Worm (Caenorhabditis elegans): ENCODE measurements around the gene csn-6.

The csn-6 gene

DNA sequence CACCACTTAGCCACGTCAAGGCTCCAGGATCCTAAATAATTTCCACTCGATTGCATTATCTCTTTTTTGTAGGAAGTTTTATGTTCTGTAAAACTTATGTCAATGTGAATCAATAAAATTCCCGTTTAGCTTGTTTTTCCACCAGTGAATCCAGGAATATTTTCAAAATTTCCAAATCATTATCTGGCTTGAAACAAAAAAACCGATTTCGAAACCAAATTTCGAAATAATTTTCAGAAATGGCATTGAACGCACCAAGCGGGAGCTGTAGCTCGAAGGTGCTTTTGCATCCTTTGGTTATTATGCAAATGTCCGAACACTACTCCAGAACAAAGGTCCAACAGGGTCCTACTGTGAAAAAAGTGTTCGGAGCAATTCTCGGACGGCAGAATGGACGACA is at the start of gene csn-6:
TSS of gene csn-6 (plus strand) at position 234 of the 400 bp plus-strand sequence.
- TF ChIP-seq aly-1 (tag; optimal IDR thresholded peaks at IDR 0.05) = no peak
- TF ChIP-seq sea-1 (GFP tag; conservative IDR thresholded peaks at IDR 0.05) = no peak
- TF ChIP-seq ets-7 (tag; optimal IDR thresholded peaks at IDR 0.05) = no peak
- no peak for TF ChIP-seq tbx-11 (GFP tag; IDR thresholded peaks at IDR 0.05)
- TF ChIP-seq F13C5.2 (tag; optimal IDR thresholded peaks at IDR 0.05) = no peak
- no peak for TF ChIP-seq tbx-37 (GFP tag; conservative IDR thresholded peaks at IDR 0.05)
- no peak for TF ChIP-seq ceh-36 (tag; optimal IDR thresholded peaks at IDR 0.05)
- TF ChIP-seq pes-1 (GFP tag; IDR thresholded peaks at IDR 0.05) = no peak
- no peak for TF ChIP-seq scrt-1 (GFP tag; IDR thresholded peaks at IDR 0.05)
- no peak for TF ChIP-seq ceh-13 (GFP tag; optimal IDR thresholded peaks at IDR 0.05)
- no peak for TF ChIP-seq B0310.2 (tag; optimal IDR thresholded peaks at IDR 0.05)
- no peak for TF ChIP-seq hnd-1 (tag; optimal IDR thresholded peaks at IDR 0.05)
- no peak for TF ChIP-seq ama-1 (optimal IDR thresholded peaks at IDR 0.05)

DNA sequence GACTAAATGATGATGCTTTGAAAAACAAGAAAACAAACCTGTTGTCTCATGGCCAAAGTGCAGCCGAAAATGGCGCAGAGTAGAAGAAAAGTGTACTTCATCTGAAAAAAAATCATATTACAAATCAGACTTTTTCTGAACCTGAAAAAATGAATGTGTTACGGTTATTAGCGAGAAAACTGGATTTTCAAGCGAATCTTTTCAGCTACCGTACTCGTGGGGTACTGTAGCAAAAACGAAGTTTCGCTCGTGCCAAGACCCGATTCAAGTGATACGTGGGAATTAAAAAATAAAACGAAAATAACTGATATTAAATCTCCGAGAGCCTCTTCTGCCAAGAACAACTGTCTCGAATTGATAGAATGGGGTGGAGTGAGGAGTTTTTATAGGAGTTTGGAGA is 48.4 kb upstream of the csn-6 start, which contains the start of gene ttr-51:
TSS of gene ttr-51 (minus strand) at position 101 of the 400 bp plus-strand sequence.
- TF ChIP-seq tbx-37 (GFP tag; conservative IDR thresholded peaks at IDR 0.05) = no peak
- TF ChIP-seq hmg-4 (GFP tag; optimal IDR thresholded peaks at IDR 0.05) = no peak
- no peak for TF ChIP-seq ceh-13 (GFP tag; optimal IDR thresholded peaks at IDR 0.05)
- TF ChIP-seq scrt-1 (GFP tag; IDR thresholded peaks at IDR 0.05) = no peak
- no peak for TF ChIP-seq hnd-1 (tag; optimal IDR thresholded peaks at IDR 0.05)
- TF ChIP-seq hmbx-1 (tag; optimal IDR thresholded peaks at IDR 0.05) = no peak
- no peak for TF ChIP-seq F13C5.2 (tag; optimal IDR thresholded peaks at IDR 0.05)
- TF ChIP-seq ama-1 (optimal IDR thresholded peaks at IDR 0.05) = no peak
- TF ChIP-seq ceh-36 (tag; optimal IDR thresholded peaks at IDR 0.05) = no peak
- TF ChIP-seq tbx-11 (GFP tag; IDR thresholded peaks at IDR 0.05) = no peak
- TF ChIP-seq pes-1 (GFP tag; IDR thresholded peaks at IDR 0.05) = no peak
- TF ChIP-seq aly-1 (tag; optimal IDR thresholded peaks at IDR 0.05) = no peak
- no peak for TF ChIP-seq sea-1 (GFP tag; conservative IDR thresholded peaks at IDR 0.05)
- no peak for TF ChIP-seq tra-4 (tag; optimal IDR thresholded peaks at IDR 0.05)
- no peak for TF ChIP-seq flt-1 (GFP tag; IDR thresholded peaks at IDR 0.05)
- no peak for TF ChIP-seq ets-7 (tag; optimal IDR thresholded peaks at IDR 0.05)
- TF ChIP-seq B0310.2 (tag; optimal IDR thresholded peaks at IDR 0.05) = no peak

DNA sequence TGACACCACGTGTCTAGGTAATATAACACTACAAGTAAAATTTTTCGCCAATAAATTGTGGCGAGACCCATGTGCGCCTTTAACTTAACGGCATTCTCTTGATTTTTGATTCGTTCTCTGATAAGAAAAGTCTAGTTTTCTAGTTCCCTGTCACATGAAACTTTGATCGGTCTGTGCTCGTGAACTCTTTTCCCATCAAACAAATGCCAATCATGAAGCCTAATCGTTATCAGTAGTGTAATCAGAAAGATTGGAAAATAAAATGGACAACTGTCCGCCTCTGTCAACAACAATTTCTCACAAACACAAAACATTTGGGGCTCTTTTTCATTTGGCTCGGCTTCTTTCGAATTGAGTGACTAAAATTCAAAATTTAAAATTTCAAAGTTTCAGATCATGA is 46.8 kb upstream of the csn-6 start, which contains the start of gene ttr-45:
TSS of gene ttr-45 (plus strand) at position 385 of the 400 bp plus-strand sequence.
- TF ChIP-seq pes-1 (GFP tag; IDR thresholded peaks at IDR 0.05) = no peak
- TF ChIP-seq hmg-4 (GFP tag; optimal IDR thresholded peaks at IDR 0.05) = no peak
- TF ChIP-seq scrt-1 (GFP tag; IDR thresholded peaks at IDR 0.05) = no peak
- no peak for TF ChIP-seq F13C5.2 (tag; optimal IDR thresholded peaks at IDR 0.05)
- TF ChIP-seq hmbx-1 (tag; optimal IDR thresholded peaks at IDR 0.05) = no peak
- no peak for TF ChIP-seq ceh-36 (tag; optimal IDR thresholded peaks at IDR 0.05)
- no peak for TF ChIP-seq ceh-13 (GFP tag; optimal IDR thresholded peaks at IDR 0.05)
- no peak for TF ChIP-seq ama-1 (optimal IDR thresholded peaks at IDR 0.05)
- TF ChIP-seq sea-1 (GFP tag; conservative IDR thresholded peaks at IDR 0.05) = no peak
- no peak for TF ChIP-seq B0310.2 (tag; optimal IDR thresholded peaks at IDR 0.05)
- no peak for TF ChIP-seq ets-7 (tag; optimal IDR thresholded peaks at IDR 0.05)
- no peak for TF ChIP-seq tbx-11 (GFP tag; IDR thresholded peaks at IDR 0.05)
- no peak for TF ChIP-seq flt-1 (GFP tag; IDR thresholded peaks at IDR 0.05)
- no peak for TF ChIP-seq hnd-1 (tag; optimal IDR thresholded peaks at IDR 0.05)
- no peak for TF ChIP-seq aly-1 (tag; optimal IDR thresholded peaks at IDR 0.05)

DNA sequence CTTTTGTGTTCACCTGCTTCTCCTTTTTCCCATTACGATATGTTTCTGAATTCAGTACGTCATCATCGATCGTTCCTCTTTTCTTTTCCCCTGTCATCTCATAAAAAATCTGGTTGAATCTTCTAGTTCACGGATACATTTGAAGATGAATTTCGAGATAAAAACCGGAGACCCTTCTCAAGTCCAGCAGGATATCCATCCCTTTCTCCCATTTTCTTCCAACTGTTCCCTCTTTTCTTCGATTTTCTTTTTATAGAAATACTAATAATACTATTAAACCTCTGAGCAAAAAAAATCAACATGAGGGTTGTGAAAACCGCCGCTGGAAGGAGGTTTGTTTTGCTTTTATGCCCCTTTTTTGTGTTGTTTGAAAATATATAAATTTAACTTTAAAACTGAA is 44.7 kb upstream of the csn-6 start, which contains the start of gene bus-12:
TSS of gene bus-12 (plus strand) at position 301 of the 400 bp plus-strand sequence.
- no peak for TF ChIP-seq ceh-13 (GFP tag; optimal IDR thresholded peaks at IDR 0.05)
- no peak for TF ChIP-seq sea-1 (GFP tag; conservative IDR thresholded peaks at IDR 0.05)
- TF ChIP-seq aly-1 (tag; optimal IDR thresholded peaks at IDR 0.05) = no peak
- TF ChIP-seq ama-1 (optimal IDR thresholded peaks at IDR 0.05) = no peak
- TF ChIP-seq hnd-1 (tag; optimal IDR thresholded peaks at IDR 0.05) = no peak
- no peak for TF ChIP-seq pes-1 (GFP tag; IDR thresholded peaks at IDR 0.05)
- no peak for TF ChIP-seq hmg-4 (GFP tag; optimal IDR thresholded peaks at IDR 0.05)
- TF ChIP-seq ceh-36 (tag; optimal IDR thresholded peaks at IDR 0.05) = no peak
- no peak for TF ChIP-seq hmbx-1 (tag; optimal IDR thresholded peaks at IDR 0.05)
- no peak for TF ChIP-seq B0310.2 (tag; optimal IDR thresholded peaks at IDR 0.05)
- TF ChIP-seq F13C5.2 (tag; optimal IDR thresholded peaks at IDR 0.05) = no peak
- no peak for TF ChIP-seq tbx-37 (GFP tag; conservative IDR thresholded peaks at IDR 0.05)
- no peak for TF ChIP-seq tbx-11 (GFP tag; IDR thresholded peaks at IDR 0.05)
- TF ChIP-seq tra-4 (tag; optimal IDR thresholded peaks at IDR 0.05) = no peak
- TF ChIP-seq flt-1 (GFP tag; IDR thresholded peaks at IDR 0.05) = no peak
- no peak for TF ChIP-seq ets-7 (tag; optimal IDR thresholded peaks at IDR 0.05)
- no peak for TF ChIP-seq scrt-1 (GFP tag; IDR thresholded peaks at IDR 0.05)

DNA sequence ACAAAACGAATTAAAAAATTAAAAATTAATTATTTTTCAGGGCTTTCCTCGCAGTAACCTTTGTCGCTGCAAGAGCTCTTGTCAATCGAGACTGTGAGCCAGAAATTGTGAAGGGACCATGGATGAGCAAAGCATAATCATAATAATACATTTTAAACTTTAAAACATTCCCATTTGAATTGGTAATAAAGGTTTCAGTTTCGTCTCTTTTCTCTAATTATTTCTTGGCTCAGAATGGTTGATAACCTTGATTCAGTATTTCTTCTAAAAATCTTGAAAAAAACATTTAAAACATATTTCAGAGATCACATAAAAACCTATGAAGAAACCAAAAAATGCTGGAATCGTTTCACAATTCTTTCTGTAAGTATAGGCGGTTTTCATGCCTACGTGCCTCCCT is 41.8 kb upstream of the csn-6 start, which contains the start of gene JC8.16:
TSS of gene JC8.16 (plus strand) at position 301 of the 400 bp plus-strand sequence.
- TF ChIP-seq tra-4 (tag; optimal IDR thresholded peaks at IDR 0.05) (no peak), ceh-36 (tag; optimal IDR thresholded peaks at IDR 0.05) (no peak), ama-1 (optimal IDR thresholded peaks at IDR 0.05) (no peak)

DNA sequence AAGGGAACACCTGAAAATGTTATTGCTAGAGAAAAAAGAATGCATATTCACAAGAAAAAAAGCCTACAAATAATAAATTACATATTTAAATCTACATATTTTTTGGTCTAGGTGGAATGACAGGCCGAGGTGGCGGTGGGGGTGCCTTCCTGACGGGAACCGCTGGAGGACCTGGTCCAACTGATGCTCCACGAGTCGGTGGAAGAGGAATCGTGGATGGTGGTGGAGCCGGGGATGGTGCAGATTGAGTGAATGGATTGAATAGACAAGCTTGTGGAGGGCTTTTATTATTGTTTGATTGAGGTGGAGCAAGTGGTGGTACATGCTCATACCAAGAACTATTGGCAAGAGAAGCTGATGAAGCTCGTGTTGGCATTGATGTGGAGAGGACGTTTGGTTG is 38.8 kb upstream of the csn-6 start:
- TF ChIP-seq tbx-11 (GFP tag; IDR thresholded peaks at IDR 0.05) = no peak
- TF ChIP-seq hnd-1 (tag; optimal IDR thresholded peaks at IDR 0.05) = no peak
- no peak for TF ChIP-seq scrt-1 (GFP tag; IDR thresholded peaks at IDR 0.05)
- no peak for TF ChIP-seq B0310.2 (tag; optimal IDR thresholded peaks at IDR 0.05)
- no peak for TF ChIP-seq hmg-4 (GFP tag; optimal IDR thresholded peaks at IDR 0.05)
- no peak for TF ChIP-seq aly-1 (tag; optimal IDR thresholded peaks at IDR 0.05)
- no peak for TF ChIP-seq F13C5.2 (tag; optimal IDR thresholded peaks at IDR 0.05)
- no peak for TF ChIP-seq ama-1 (optimal IDR thresholded peaks at IDR 0.05)
- TF ChIP-seq sea-1 (GFP tag; conservative IDR thresholded peaks at IDR 0.05) = no peak
- TF ChIP-seq tbx-37 (GFP tag; conservative IDR thresholded peaks at IDR 0.05) = no peak
- TF ChIP-seq ets-7 (tag; optimal IDR thresholded peaks at IDR 0.05) = no peak
- no peak for TF ChIP-seq ceh-36 (tag; optimal IDR thresholded peaks at IDR 0.05)
- no peak for TF ChIP-seq pes-1 (GFP tag; IDR thresholded peaks at IDR 0.05)
- no peak for TF ChIP-seq tra-4 (tag; optimal IDR thresholded peaks at IDR 0.05)
- no peak for TF ChIP-seq hmbx-1 (tag; optimal IDR thresholded peaks at IDR 0.05)
- TF ChIP-seq ceh-13 (GFP tag; optimal IDR thresholded peaks at IDR 0.05) = no peak
- TF ChIP-seq flt-1 (GFP tag; IDR thresholded peaks at IDR 0.05) = no peak

DNA sequence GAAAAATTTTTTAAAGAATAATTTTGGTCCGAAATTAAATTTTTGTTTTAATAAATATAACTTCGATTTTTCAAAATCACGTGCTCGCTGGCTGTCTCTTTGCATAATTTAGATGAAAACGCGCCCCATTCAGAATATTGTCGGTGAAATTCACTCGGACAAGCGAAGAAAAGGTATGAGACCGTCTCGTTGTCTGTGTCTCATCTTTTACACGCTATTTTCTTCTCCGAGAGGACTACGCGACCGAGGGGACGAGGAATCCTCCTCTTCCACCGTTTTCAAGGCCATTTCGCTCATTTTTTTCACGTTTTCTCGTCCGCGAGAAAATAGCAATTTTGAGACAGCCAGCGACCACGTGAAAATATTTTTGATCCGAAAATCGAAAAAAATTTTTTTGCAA is 37.8 kb upstream of the csn-6 start:
- TF ChIP-seq tbx-37 (GFP tag; conservative IDR thresholded peaks at IDR 0.05) = peak; percentile 40; the same call in 1 of the 2 replicates
